Worm (Caenorhabditis elegans) whole organism, young adult: Measurements from ENCODE around the gene ZK177.11.

Experiments
- B0019.2 ChIP-seq: fragments of 200-800 bp; sonication (Bioruptor generic); conservative IDR thresholded peaks from 2 replicates; pipeline ENCODE4 v1.3.6; 2022; ENCODE audit warnings: missing genetic modification reagents, missing genetic modification characterization, missing compliant biosample characterization
- B0035.1 ChIP-seq: sonication (generic microtip); optimal IDR thresholded peaks from 2 replicates; lab custom pipeline; 2016; ENCODE audit warnings: missing genetic modification characterization, mild to moderate bottlenecking, missing compliant biosample characterization, missing genotype, missing genetic modification reagents
- B0261.1 ChIP-seq: sonication (generic microtip); optimal IDR thresholded peaks from 2 replicates; lab custom pipeline; 2016; ENCODE audit warnings: mild to moderate bottlenecking, missing genetic modification characterization, moderate library complexity, missing compliant biosample characterization
- F10E7.11 ChIP-seq: sonication (generic microtip); optimal IDR thresholded peaks from 2 replicates; lab custom pipeline; 2017; ENCODE audit warnings: mild to moderate bottlenecking, missing genetic modification characterization, moderate library complexity, missing compliant biosample characterization
- F52B5.7 ChIP-seq: sonication (generic microtip); optimal IDR thresholded peaks from 2 replicates; lab custom pipeline; 2016; ENCODE audit warnings: mild to moderate bottlenecking, missing genetic modification characterization, missing compliant biosample characterization
- K12H6.12 ChIP-seq: fragments of 200-800 bp; sonication (Bioruptor generic); optimal IDR thresholded peaks from 2 replicates; lab custom pipeline; 2018; ENCODE audit warnings: mild to moderate bottlenecking, missing genetic modification characterization, missing compliant biosample characterization
- ZK185.1 ChIP-seq: sonication (generic microtip); optimal IDR thresholded peaks from 2 replicates; lab custom pipeline; 2016; ENCODE audit warnings: mild to moderate bottlenecking, missing genetic modification characterization, missing compliant biosample characterization; ENCODE audit not compliant: poor library complexity, severe bottlenecking
- aptf-2 ChIP-seq: fragments of 200-800 bp; sonication (Bioruptor generic); conservative IDR thresholded peaks from 2 replicates; pipeline ENCODE4 v1.3.6; 2022; ENCODE audit warnings: missing genetic modification reagents, missing genetic modification characterization, missing compliant biosample characterization
- atf-7 ChIP-seq: sonication (generic microtip); optimal IDR thresholded peaks from 2 replicates; lab custom pipeline; 2017; ENCODE audit warnings: mild to moderate bottlenecking, missing genetic modification characterization, missing compliant biosample characterization
- attf-6 ChIP-seq: fragments of 200-800 bp; sonication (Bioruptor generic); IDR thresholded peaks from 2 replicates; pipeline ENCODE4 v1.3.6; 2022; ENCODE audit warnings: missing genetic modification reagents, missing genetic modification characterization, missing compliant biosample characterization
- cebp-1 ChIP-seq, 2 experiments: fragments of 200-800 bp in 1 of 2; sonication (Bioruptor generic) in 1 of 2; sonication (generic microtip) in 1 of 2; IDR thresholded peaks in 1 of 2; optimal IDR thresholded peaks in 1 of 2; 2 replicates each; pipeline versions ENCODE4 v1.3.6 to Lab custom; 2017 to 2022; ENCODE audit warnings: missing compliant biosample characterization in 2 of 2, missing genetic modification characterization in 2 of 2, mild to moderate bottlenecking in 1 of 2, missing genetic modification reagents in 1 of 2, moderate library complexity in 1 of 2
- ceh-40 ChIP-seq: fragments of 200-800 bp; sonication (Bioruptor generic); IDR thresholded peaks from 2 replicates; pipeline ENCODE4 v1.3.6; 2022; ENCODE audit warnings: missing genetic modification characterization, missing compliant biosample characterization
- ceh-79 ChIP-seq: sonication (generic microtip); optimal IDR thresholded peaks from 2 replicates; lab custom pipeline; 2017; ENCODE audit warnings: mild to moderate bottlenecking, missing genetic modification characterization, missing compliant biosample characterization
- chd-7 ChIP-seq: sonication (generic microtip); optimal IDR thresholded peaks from 2 replicates; lab custom pipeline; 2016; ENCODE audit warnings: mild to moderate bottlenecking, missing genetic modification characterization, moderate library complexity, missing compliant biosample characterization
- die-1 ChIP-seq: sonication (generic microtip); optimal IDR thresholded peaks from 2 replicates; lab custom pipeline; 2016; ENCODE audit warnings: missing genotype, mild to moderate bottlenecking, missing genetic modification characterization, missing compliant biosample characterization
- egl-18 ChIP-seq: fragments of 200-800 bp; sonication (Bioruptor generic); IDR thresholded peaks from 2 replicates; pipeline ENCODE4 v1.3.6; 2022; ENCODE audit warnings: missing genetic modification reagents, missing genetic modification characterization, missing compliant biosample characterization
- egl-44 ChIP-seq: fragments of 200-800 bp; sonication (Bioruptor generic); IDR thresholded peaks from 2 replicates; pipeline ENCODE4 v1.3.6; 2022; ENCODE audit warnings: missing genetic modification reagents, missing genetic modification characterization, missing compliant biosample characterization
- egrh-3 ChIP-seq: fragments of 200-800 bp; sonication (Bioruptor generic); IDR thresholded peaks from 2 replicates; pipeline ENCODE4 v1.3.6; 2022; ENCODE audit warnings: missing genetic modification reagents, missing genetic modification characterization, missing compliant biosample characterization
- him-1 ChIP-seq: sonication (generic microtip); optimal IDR thresholded peaks from 2 replicates; lab custom pipeline; 2016; ENCODE audit warnings: missing genotype, missing genetic modification reagents, missing genetic modification characterization, missing compliant biosample characterization
- hlh-12 ChIP-seq: sonication (generic microtip); optimal IDR thresholded peaks from 2 replicates; lab custom pipeline; 2016; ENCODE audit warnings: missing genetic modification characterization, missing compliant biosample characterization
- hmg-1.2 ChIP-seq: fragments of 200-800 bp; sonication (Bioruptor generic); IDR thresholded peaks from 2 replicates; pipeline ENCODE4 v1.3.6; 2022; ENCODE audit warnings: missing genetic modification reagents, missing genetic modification characterization, missing compliant biosample characterization
- hrde-1 ChIP-seq: sonication (generic microtip); optimal IDR thresholded peaks from 2 replicates; lab custom pipeline; 2016; ENCODE audit warnings: missing genetic modification characterization, mild to moderate bottlenecking, missing compliant biosample characterization, moderate library complexity, missing genotype, missing genetic modification reagents, borderline replicate concordance
- let-607 ChIP-seq, 2 experiments: fragments of 200-800 bp in 1 of 2; sonication (Bioruptor generic) in 1 of 2; sonication (generic microtip) in 1 of 2; optimal IDR thresholded peaks; 2 replicates each; lab custom pipeline; 2016 to 2018; ENCODE audit warnings: mild to moderate bottlenecking in 2 of 2, missing compliant biosample characterization in 2 of 2, missing genetic modification characterization in 2 of 2, moderate library complexity in 2 of 2, missing genotype in 1 of 2
- lin-26 ChIP-seq: fragments of 200-800 bp; sonication (Bioruptor generic); IDR thresholded peaks from 2 replicates; pipeline ENCODE4 v1.3.6; 2022; ENCODE audit warnings: missing genetic modification reagents, missing genetic modification characterization, missing compliant biosample characterization
- madf-6 ChIP-seq: fragments of 200-800 bp; sonication (Bioruptor generic); IDR thresholded peaks from 2 replicates; pipeline ENCODE4 v1.3.6; 2022; ENCODE audit warnings: missing genetic modification reagents, missing genetic modification characterization, missing compliant biosample characterization
- madf-8 ChIP-seq: fragments of 200-800 bp; sonication (Bioruptor generic); conservative IDR thresholded peaks from 2 replicates; pipeline ENCODE4 v1.3.6; 2022; ENCODE audit warnings: missing genetic modification reagents, missing genetic modification characterization, missing compliant biosample characterization
- mcd-1 ChIP-seq: fragments of 200-800 bp; sonication (Bioruptor generic); IDR thresholded peaks from 2 replicates; pipeline ENCODE4 v1.3.6; 2022; ENCODE audit warnings: missing genetic modification reagents, missing genetic modification characterization, missing compliant biosample characterization
- nfya-2 ChIP-seq: fragments of 200-800 bp; sonication (Bioruptor generic); IDR thresholded peaks from 2 replicates; pipeline ENCODE4 v1.3.6; 2022; ENCODE audit warnings: missing genetic modification reagents, missing genetic modification characterization, missing compliant biosample characterization
- nfyb-1 ChIP-seq: fragments of 200-800 bp; sonication (Bioruptor generic); IDR thresholded peaks from 2 replicates; pipeline ENCODE4 v1.3.6; 2022; ENCODE audit warnings: missing genetic modification reagents, missing genetic modification characterization, missing compliant biosample characterization
- nhr-27 ChIP-seq: fragments of 200-800 bp; sonication (Bioruptor generic); optimal IDR thresholded peaks from 2 replicates; lab custom pipeline; 2018; ENCODE audit warnings: mild to moderate bottlenecking, missing genetic modification characterization, moderate library complexity, missing compliant biosample characterization
- nhr-80 ChIP-seq: sonication (generic microtip); optimal IDR thresholded peaks from 2 replicates; lab custom pipeline; 2016; ENCODE audit warnings: missing genetic modification characterization, missing compliant biosample characterization
- nhr-90 ChIP-seq: sonication (generic microtip); optimal IDR thresholded peaks from 2 replicates; lab custom pipeline; 2016; ENCODE audit warnings: missing genotype, mild to moderate bottlenecking, missing genetic modification characterization, missing compliant biosample characterization
- sdz-38 ChIP-seq: sonication (generic microtip); optimal IDR thresholded peaks from 2 replicates; lab custom pipeline; 2016; ENCODE audit warnings: missing genotype, missing genetic modification characterization, missing compliant biosample characterization
- snpc-1.3 ChIP-seq: sonication (generic microtip); optimal IDR thresholded peaks from 2 replicates; lab custom pipeline; 2017; ENCODE audit warnings: missing genetic modification characterization, mild to moderate bottlenecking, missing compliant biosample characterization, antibody characterized with exemption, moderate library complexity, missing genotype, missing genetic modification reagents; ENCODE audit not compliant: insufficient read depth
- snpc-4 ChIP-seq, 5 experiments: fragments of 150-350 bp in 1 of 5; sonication (generic microtip) in 4 of 5; optimal IDR thresholded peaks; 2 replicates each; lab custom pipeline; 2014 to 2018; ENCODE audit warnings: missing genetic modification characterization in 5 of 5, missing biosample characterization in 3 of 5, antibody characterized with exemption in 2 of 5, mild to moderate bottlenecking in 2 of 5, missing compliant biosample characterization in 2 of 5, missing genotype in 2 of 5, moderate library complexity in 2 of 5, missing genetic modification reagents in 1 of 5
- tbx-9 ChIP-seq: sonication (generic microtip); optimal IDR thresholded peaks from 2 replicates; lab custom pipeline; 2016; ENCODE audit warnings: borderline replicate concordance, missing genetic modification characterization, inconsistent platforms, missing compliant biosample characterization
- unc-130 ChIP-seq: sonication (generic microtip); optimal IDR thresholded peaks from 2 replicates; lab custom pipeline; 2016; ENCODE audit warnings: missing genetic modification reagents, missing genetic modification characterization, missing compliant biosample characterization
- unc-62 ChIP-seq: fragments of 150-350 bp; optimal IDR thresholded peaks from 2 replicates; lab custom pipeline; 2014; ENCODE audit warnings: missing biosample characterization, missing genetic modification reagents, missing genetic modification characterization
- xnd-1 ChIP-seq: sonication (generic microtip); optimal IDR thresholded peaks from 2 replicates; lab custom pipeline; 2016; ENCODE audit warnings: missing genotype, missing genetic modification reagents, missing genetic modification characterization, missing compliant biosample characterization
- ztf-22 ChIP-seq: fragments of 200-800 bp; sonication (Bioruptor generic); optimal IDR thresholded peaks from 2 replicates; lab custom pipeline; 2018; ENCODE audit warnings: mild to moderate bottlenecking, missing genetic modification characterization, moderate library complexity, missing compliant biosample characterization
- ztf-25 ChIP-seq: fragments of 200-800 bp; sonication (Bioruptor generic); IDR thresholded peaks from 2 replicates; pipeline ENCODE4 v1.3.6; 2022; ENCODE audit warnings: missing genetic modification reagents, missing genetic modification characterization, missing compliant biosample characterization

Gene ZK177.11

DNA sequence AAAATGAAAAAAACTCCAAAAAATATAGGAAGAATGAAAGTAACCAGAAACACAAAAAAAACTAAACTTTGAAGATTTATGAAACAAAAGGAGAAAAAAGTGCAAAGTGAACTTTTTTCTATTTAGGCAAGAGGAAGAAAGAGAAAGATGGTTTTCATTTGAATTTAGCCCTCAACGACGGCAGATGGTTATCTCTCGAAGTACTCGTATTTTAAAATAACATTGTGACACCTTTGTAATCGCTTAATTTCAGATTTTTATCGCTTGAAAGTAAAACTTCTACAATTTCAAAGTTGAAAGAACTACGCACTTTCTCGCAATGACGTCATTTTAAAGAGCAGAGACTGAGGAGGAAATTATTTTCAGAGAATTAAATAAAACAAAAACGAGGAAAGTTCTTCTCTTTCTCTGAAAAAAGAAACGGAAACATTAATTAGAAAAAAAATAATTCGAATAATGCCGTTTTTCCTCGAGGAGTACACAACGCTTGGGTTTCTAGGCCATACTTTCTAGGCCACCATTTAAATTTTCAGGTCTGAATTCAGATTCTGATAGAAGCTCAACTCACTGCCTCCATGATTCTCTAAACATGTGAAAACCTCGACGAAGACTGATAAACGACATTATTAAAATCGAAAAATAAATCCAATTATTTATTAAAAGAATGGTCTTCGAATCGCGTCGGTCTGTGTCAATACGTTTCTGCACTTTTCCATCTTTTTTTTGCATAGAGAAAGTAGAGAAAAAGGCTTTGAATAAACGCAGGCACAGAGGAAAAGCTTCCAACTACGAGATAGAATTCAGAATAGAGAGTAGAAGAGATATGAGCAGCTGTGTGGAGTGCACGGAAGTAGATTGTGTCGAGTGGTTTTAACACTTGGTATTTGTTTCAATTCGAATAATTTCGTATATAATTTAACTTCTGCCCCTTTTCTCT lies 11.1 kb upstream of the ZK177.11 start (continued):
- TF ChIP-seq him-1 (tag; lab: Kevin White, UChicago) (peak; percentile 50), hrde-1 (tag; lab: Kevin White, UChicago) (no peak), B0261.1 (no peak), egl-44 (GFP tag; lab: Robert Waterston, UW) (no peak), ztf-25 (GFP tag; lab: Robert Waterston, UW) (no peak), nfyb-1 (no peak), K12H6.12 (peak; percentile 7), ceh-40 (GFP tag; lab: Robert Waterston, UW) (no peak), nhr-27 (no peak), nfya-2 (GFP tag; lab: Robert Waterston, UW) (no peak), B0035.1 (no peak), snpc-4 (GFP tag; optimal IDR thresholded peaks at IDR 0.05; lab: Kevin White, UChicago) (no peak), snpc-4 (tag; optimal IDR thresholded peaks at IDR 0.05; lab: Kevin White, UChicago) (peak in 1 of 4 experiments; percentile 13), madf-6 (GFP tag; lab: Robert Waterston, UW) (peak; percentile 90), nhr-90 (tag; lab: Kevin White, UChicago) (no peak), unc-130 (peak; percentile 57), ZK185.1 (tag; lab: Kevin White, UChicago) (peak; percentile 65), hlh-12 (tag; lab: Kevin White, UChicago) (no peak), attf-6 (no peak), cebp-1 (GFP tag; IDR thresholded peaks at IDR 0.05; lab: Robert Waterston, UW) (no peak), cebp-1 (tag; optimal IDR thresholded peaks at IDR 0.05; lab: Kevin White, UChicago) (no peak), madf-8 (peak; percentile 88), die-1 (tag; lab: Kevin White, UChicago) (no peak), xnd-1 (tag; lab: Kevin White, UChicago) (peak; percentile 76), ztf-22 (GFP tag; lab: Kevin White, UChicago) (no peak), mcd-1 (peak; percentile 41), aptf-2 (GFP tag; lab: Robert Waterston, UW) (0 out of 2 replicates have a peak, but pooled peaks have one; percentile 38), egl-18 (GFP tag; lab: Robert Waterston, UW) (no peak), snpc-1.3 (tag; lab: Kevin White, UChicago) (no peak), lin-26 (GFP tag; lab: Robert Waterston, UW) (no peak)
- TF ChIP-seq, all 124 proteins: peak for 19

DNA sequence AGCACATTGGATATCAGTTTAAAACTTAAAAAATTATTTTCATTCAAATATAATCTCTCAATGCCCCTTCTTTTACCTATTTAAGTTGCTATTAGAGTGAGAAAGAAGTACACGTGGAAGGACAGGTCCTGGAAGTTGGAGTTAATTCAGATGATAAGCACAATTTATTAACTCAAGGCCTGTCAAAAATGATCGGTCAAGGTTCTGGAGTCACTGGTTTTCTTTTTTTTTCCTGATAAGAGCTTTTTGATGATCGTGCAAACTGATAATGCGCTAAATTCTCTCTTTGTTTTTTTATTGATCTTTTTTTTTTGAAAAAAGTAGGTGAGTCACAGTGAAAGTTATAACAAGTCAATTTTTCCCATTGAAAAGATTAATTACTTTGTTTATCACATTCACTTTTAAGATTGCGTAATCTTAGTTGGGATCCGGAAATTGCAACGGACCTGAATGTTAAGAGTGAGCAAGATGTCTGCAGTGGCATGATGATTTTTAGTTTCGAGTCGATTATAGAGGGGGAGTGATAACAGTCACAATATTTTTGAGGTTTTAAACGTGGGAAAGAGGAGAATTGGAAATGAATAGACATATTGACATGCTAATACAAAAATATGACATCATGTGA lies 10.2 kb upstream of the ZK177.11 start:
- TF ChIP-seq sdz-38 (tag; lab: Kevin White, UChicago) (no peak), let-607 (tag; optimal IDR thresholded peaks at IDR 0.05; lab: Kevin White, UChicago) (peak; percentile 88 to 93), F52B5.7 (no peak), atf-7 (peak; percentile 78), madf-8 (no peak), attf-6 (no peak), tbx-9 (tag; lab: Kevin White, UChicago) (no peak), chd-7 (tag; lab: Kevin White, UChicago) (no peak), B0019.2 (GFP tag; lab: Robert Waterston, UW) (no peak), hmg-1.2 (GFP tag; lab: Robert Waterston, UW) (no peak), unc-62 (peak; percentile 34), mcd-1 (no peak), egrh-3 (GFP tag; lab: Robert Waterston, UW) (no peak), ceh-79 (no peak), nhr-80 (peak; percentile 90), F10E7.11 (no peak)
- TF ChIP-seq, all 124 proteins: peak for 4
